Fruit fly (Drosophila melanogaster): ENCODE measurements around the gene CG44006.
A peak's percentile ranks its signal among the peaks of the same experiment; 100 is the strongest.

- TF ChIP-seq CG8301 (tag; optimal IDR thresholded peaks at IDR 0.05) = no peak
- TF ChIP-seq Pif1B (GFP tag; optimal IDR thresholded peaks at IDR 0.05) = no peak
- no peak for TF ChIP-seq CG10348 (GFP tag; IDR thresholded peaks at IDR 0.05)
- 0 out of 2 replicates have a peak, but pooled peaks have one; percentile 29 for TF ChIP-seq CG32121 (GFP tag; IDR thresholded peaks at IDR 0.05)
Measured at dm6 chr3L:18109459-18109863, 39.5 kb upstream of the CG44006 start, which contains the start of the genes Polr3D and mus304.
